Fruit fly (Drosophila melanogaster) whole organism, embryonic: ENCODE results near the gene Trs20.

Source experiments
- CG2875 ChIP-seq: fragments of 200-800 bp; sonication (Bioruptor generic); optimal IDR thresholded peaks from 2 replicates; lab custom pipeline; 2017; ENCODE audit warnings: missing biosample characterization, mild to moderate bottlenecking, missing genetic modification characterization, missing genetic modification reagents
- CG6765 ChIP-seq: fragments of 200-800 bp; sonication (Bioruptor generic); optimal IDR thresholded peaks from 3 replicates; lab custom pipeline; 2017; ENCODE audit warnings: missing biosample characterization, mild to moderate bottlenecking, missing genetic modification characterization
- grn ChIP-seq: fragments of 200-800 bp; sonication (Bioruptor generic); optimal IDR thresholded peaks from 3 replicates; lab custom pipeline; 2017; ENCODE audit warnings: missing biosample characterization, missing genetic modification characterization
- odd ChIP-seq: fragments of 200-800 bp; sonication (Bioruptor generic); optimal IDR thresholded peaks from 2 replicates; lab custom pipeline; 2017; ENCODE audit warnings: missing biosample characterization, mild to moderate bottlenecking, missing genetic modification characterization

dm6 chr3L:16113003-16113606, 18.3 kb downstream of the Trs20 start, which contains the start of gene Taf4:
- no peak for TF ChIP-seq CG2875 (GFP tag; lab: Kevin White, UChicago)
- no peak for TF ChIP-seq CG6765 (GFP tag; lab: Kevin White, UChicago)
- no peak for TF ChIP-seq odd (GFP tag; lab: Kevin White, UChicago)
- no peak for TF ChIP-seq grn (GFP tag; lab: Kevin White, UChicago)
